Worm (Caenorhabditis elegans): Measurements from ENCODE around the gene tgt-2.

DNA sequence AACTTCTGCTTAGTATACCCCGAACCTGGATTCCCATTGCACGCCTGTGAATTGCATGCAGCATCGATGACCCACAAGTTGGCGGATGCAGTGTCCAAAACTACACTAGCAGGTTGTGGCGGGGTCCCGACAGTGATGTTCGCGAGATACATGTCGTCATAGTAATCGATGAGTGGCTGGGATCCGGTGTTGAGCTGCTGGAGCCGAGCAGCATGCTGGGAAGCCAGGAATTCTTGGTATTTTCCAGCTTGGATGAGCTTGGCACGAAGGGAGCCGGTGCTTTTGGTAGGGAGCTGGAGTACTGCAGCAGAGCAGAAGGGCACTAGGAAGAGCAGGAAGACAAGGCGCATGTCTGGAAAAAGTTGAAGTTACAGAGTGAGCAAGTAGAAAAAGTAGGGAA lies 44.1 kb downstream of the tgt-2 start, which contains the start of gene asp-16:
- TF ChIP-seq med-1 (GFP tag; optimal IDR thresholded peaks at IDR 0.05; ENCODE audit: insufficient read depth) (no peak), tab-1 (GFP tag; IDR thresholded peaks at IDR 0.05) (0 out of 2 replicates have a peak, but pooled peaks have one; percentile 20), ref-1 (GFP tag; conservative IDR thresholded peaks at IDR 0.05) (no peak), flt-1 (GFP tag; IDR thresholded peaks at IDR 0.05) (no peak), ztf-23 (GFP tag; IDR thresholded peaks at IDR 0.05) (no peak), klf-2 (GFP tag; conservative IDR thresholded peaks at IDR 0.05) (no peak), ztf-29 (GFP tag; IDR thresholded peaks at IDR 0.05) (no peak), cog-1 (tag; optimal IDR thresholded peaks at IDR 0.05) (no peak)
